Worm (Caenorhabditis elegans) whole organism, L2 larva: ENCODE results near the gene clec-139.
A peak's percentile ranks its signal among the peaks of the same experiment; 100 is the strongest.

Experiments
- C34F6.9 ChIP-seq: fragments of 150-350 bp; optimal IDR thresholded peaks from 2 replicates; lab custom pipeline; 2014; ENCODE audit warnings: missing biosample characterization, missing genetic modification characterization
- F13H6.1 ChIP-seq: sonication (generic microtip); optimal IDR thresholded peaks from 2 replicates; lab custom pipeline; 2016; ENCODE audit warnings: missing genetic modification characterization, missing compliant biosample characterization
- R02D3.7 ChIP-seq: fragments of 150-350 bp; optimal IDR thresholded peaks from 2 replicates; lab custom pipeline; 2014; ENCODE audit warnings: missing biosample characterization, missing genetic modification characterization
- Y55F3AM.14 ChIP-seq: fragments of 200-800 bp; sonication (Bioruptor generic); optimal IDR thresholded peaks from 2 replicates; lab custom pipeline; 2018; ENCODE audit warnings: mild to moderate bottlenecking, missing genetic modification characterization, missing compliant biosample characterization
- ZK546.5 ChIP-seq: sonication (generic microtip); optimal IDR thresholded peaks from 2 replicates; lab custom pipeline; 2017; ENCODE audit warnings: missing biosample characterization, missing genetic modification characterization
- alr-1 ChIP-seq: fragments of 150-350 bp; optimal IDR thresholded peaks from 2 replicates; lab custom pipeline; 2014; ENCODE audit warnings: missing biosample characterization, missing genetic modification characterization
- aly-2 ChIP-seq: fragments of 150-350 bp; optimal IDR thresholded peaks from 2 replicates; lab custom pipeline; 2014; ENCODE audit warnings: missing biosample characterization, missing genetic modification characterization
- ceh-16 ChIP-seq: fragments of 150-350 bp; optimal IDR thresholded peaks from 2 replicates; lab custom pipeline; 2014; ENCODE audit warnings: missing biosample characterization, missing genetic modification characterization
- ceh-82 ChIP-seq: fragments of 150-350 bp; optimal IDR thresholded peaks from 2 replicates; lab custom pipeline; 2014; ENCODE audit warnings: missing biosample characterization, missing genetic modification characterization
- egl-27 ChIP-seq: sonication (generic microtip); optimal IDR thresholded peaks from 3 replicates; lab custom pipeline; 2017; ENCODE audit warnings: missing biosample characterization, missing genetic modification reagents, missing genetic modification characterization
- fos-1 ChIP-seq: fragments of 150-350 bp; optimal IDR thresholded peaks from 2 replicates; lab custom pipeline; 2014; ENCODE audit warnings: missing biosample characterization, missing genetic modification characterization
- gmeb-1 ChIP-seq: fragments of 150-350 bp; optimal IDR thresholded peaks from 2 replicates; lab custom pipeline; 2014; ENCODE audit warnings: missing biosample characterization, missing genetic modification characterization
- lin-13 ChIP-seq: fragments of 150-350 bp; optimal IDR thresholded peaks from 2 replicates; lab custom pipeline; 2014; ENCODE audit warnings: missing biosample characterization, missing genetic modification reagents, missing genetic modification characterization
- lin-39 ChIP-seq: fragments of 150-350 bp; optimal IDR thresholded peaks from 2 replicates; lab custom pipeline; 2014; ENCODE audit warnings: missing biosample characterization, missing genetic modification reagents, missing genetic modification characterization
- mab-5 ChIP-seq: fragments of 150-350 bp; optimal IDR thresholded peaks from 2 replicates; lab custom pipeline; 2014; ENCODE audit warnings: missing biosample characterization, missing genetic modification characterization
- mbf-1 ChIP-seq: sonication (generic microtip); optimal IDR thresholded peaks from 2 replicates; lab custom pipeline; 2017; ENCODE audit warnings: missing biosample characterization, missing genetic modification characterization
- mdl-1 ChIP-seq, 2 experiments: fragments of 150-350 bp in 1 of 2; sonication (generic microtip) in 1 of 2; optimal IDR thresholded peaks; 2 replicates each; lab custom pipeline; 2017; ENCODE audit warnings: missing biosample characterization in 2 of 2, missing genetic modification characterization in 2 of 2
- nhr-10 ChIP-seq: sonication (generic microtip); optimal IDR thresholded peaks from 2 replicates; lab custom pipeline; 2017; ENCODE audit warnings: missing biosample characterization, missing genetic modification characterization
- nhr-11 ChIP-seq: fragments of 150-350 bp; optimal IDR thresholded peaks from 2 replicates; lab custom pipeline; 2014; ENCODE audit warnings: missing biosample characterization, missing genetic modification characterization
- nhr-12 ChIP-seq: fragments of 150-350 bp; optimal IDR thresholded peaks from 2 replicates; lab custom pipeline; 2014; ENCODE audit warnings: missing biosample characterization, missing genetic modification characterization
- nhr-21 ChIP-seq: fragments of 150-350 bp; optimal IDR thresholded peaks from 2 replicates; lab custom pipeline; 2014; ENCODE audit warnings: missing biosample characterization, missing genetic modification characterization
- nhr-23 ChIP-seq: fragments of 150-350 bp; optimal IDR thresholded peaks from 2 replicates; lab custom pipeline; 2014; ENCODE audit warnings: missing biosample characterization, missing genetic modification reagents, missing genetic modification characterization
- nhr-6 ChIP-seq: fragments of 150-350 bp; optimal IDR thresholded peaks from 2 replicates; lab custom pipeline; 2014; ENCODE audit warnings: missing biosample characterization, missing genetic modification characterization
- peb-1 ChIP-seq: fragments of 150-350 bp; optimal IDR thresholded peaks from 2 replicates; lab custom pipeline; 2014; ENCODE audit warnings: missing biosample characterization, missing genetic modification characterization
- skn-1 ChIP-seq: sonication (generic microtip); optimal IDR thresholded peaks from 2 replicates; lab custom pipeline; 2017; ENCODE audit warnings: missing biosample characterization, missing genetic modification characterization
- sma-3 ChIP-seq: sonication (generic microtip); optimal IDR thresholded peaks from 2 replicates; lab custom pipeline; 2016; ENCODE audit warnings: missing genetic modification reagents, missing genetic modification characterization, missing compliant biosample characterization
- unc-39 ChIP-seq: fragments of 150-350 bp; optimal IDR thresholded peaks from 2 replicates; lab custom pipeline; 2014; ENCODE audit warnings: missing biosample characterization, missing genetic modification characterization
- unc-55 ChIP-seq: fragments of 150-350 bp; sonication (generic microtip); optimal IDR thresholded peaks from 3 replicates; lab custom pipeline; 2014; ENCODE audit warnings: missing biosample characterization, missing genetic modification reagents, missing genetic modification characterization
- unc-62 ChIP-seq: fragments of 150-350 bp; optimal IDR thresholded peaks from 2 replicates; lab custom pipeline; 2014; ENCODE audit warnings: missing biosample characterization, missing genetic modification reagents, missing genetic modification characterization
- zag-1 ChIP-seq: fragments of 150-350 bp; optimal IDR thresholded peaks from 2 replicates; lab custom pipeline; 2014; ENCODE audit warnings: missing biosample characterization, missing genetic modification characterization
- ztf-1 ChIP-seq: fragments of 200-800 bp; sonication (Bioruptor generic); conservative IDR thresholded peaks from 2 replicates; pipeline ENCODE4 v1.3.6; 2022; ENCODE audit warnings: missing genetic modification characterization, missing compliant biosample characterization
- ztf-11 ChIP-seq: sonication (generic microtip); optimal IDR thresholded peaks from 2 replicates; lab custom pipeline; 2017; ENCODE audit warnings: missing biosample characterization, missing genetic modification characterization

The clec-139 gene

ce11 chrII:4640748-4641147 lies 19.2 kb upstream of the clec-139 start:
- peak; percentile 37 for TF ChIP-seq C34F6.9 (tag; lab: Kevin White, UChicago)
- TF ChIP-seq unc-55 = peak; percentile 47
- no peak for TF ChIP-seq nhr-21 (tag; lab: Kevin White, UChicago)

- TF ChIP-seq skn-1 (tag; lab: Kevin White, UChicago) (no peak), sma-3 (no peak), mbf-1 (tag; lab: Kevin White, UChicago) (no peak), nhr-12 (tag; lab: Kevin White, UChicago) (no peak), unc-39 (tag; lab: Kevin White, UChicago) (no peak), mab-5 (no peak), C34F6.9 (tag; lab: Kevin White, UChicago) (no peak), fos-1 (tag; lab: Kevin White, UChicago) (no peak), nhr-10 (tag; lab: Kevin White, UChicago) (no peak), F13H6.1 (tag; lab: Kevin White, UChicago) (no peak), lin-39 (tag; lab: Kevin White, UChicago) (no peak), alr-1 (tag; lab: Kevin White, UChicago) (no peak), ZK546.5 (tag; lab: Kevin White, UChicago) (no peak), nhr-6 (tag; lab: Kevin White, UChicago) (no peak), gmeb-1 (tag; lab: Kevin White, UChicago) (no peak), R02D3.7 (no peak), nhr-23 (tag; lab: Kevin White, UChicago) (no peak), mdl-1 (tag; optimal IDR thresholded peaks at IDR 0.05; lab: Kevin White, UChicago) (no peak)
These were observed 17.3 kb upstream of the clec-139 start for ce11 chrII:4638891-4639290.

- TF ChIP-seq gmeb-1 (tag; lab: Kevin White, UChicago) = no peak
- no peak for TF ChIP-seq mab-5
- TF ChIP-seq ceh-82 (tag; lab: Kevin White, UChicago) = no peak
- no peak for TF ChIP-seq skn-1 (tag; lab: Kevin White, UChicago)
- no peak for TF ChIP-seq ceh-16 (tag; lab: Kevin White, UChicago)
- TF ChIP-seq peb-1 (tag; lab: Kevin White, UChicago) = no peak
- no peak for TF ChIP-seq nhr-23 (tag; lab: Kevin White, UChicago)
- TF ChIP-seq, all 48 proteins: peak for 0
These were observed 16.7 kb upstream of the clec-139 start, which contains the start of gene che-10 for ce11 chrII:4638241-4638640. che-10 (minus strand) TSS chrII:4638341.

- TF ChIP-seq nhr-10 (tag; lab: Kevin White, UChicago) (no peak), nhr-6 (tag; lab: Kevin White, UChicago) (no peak)
These were observed 9.9 kb upstream of the clec-139 start for ce11 chrII:4631479-4631878.

- TF ChIP-seq nhr-11 (tag; lab: Kevin White, UChicago) (no peak), egl-27 (tag; lab: Kevin White, UChicago) (no peak), zag-1 (tag; lab: Kevin White, UChicago) (no peak), ztf-11 (tag; lab: Kevin White, UChicago) (no peak), aly-2 (no peak), ceh-82 (tag; lab: Kevin White, UChicago) (no peak)
- TF ChIP-seq, all 48 proteins: peak for 0
These were observed 5.1 kb upstream of the clec-139 start, which contains the start of gene F35D11.1 for ce11 chrII:4626606-4627005. F35D11.1 (plus strand) TSS chrII:4626906.

- no peak for TF ChIP-seq aly-2
- TF ChIP-seq lin-13 = no peak
- no peak for TF ChIP-seq ztf-1
- TF ChIP-seq unc-55 = no peak
- no peak for TF ChIP-seq ceh-82 (tag; lab: Kevin White, UChicago)
- TF ChIP-seq nhr-10 (tag; lab: Kevin White, UChicago) = no peak
- TF ChIP-seq Y55F3AM.14 (GFP tag; lab: Kevin White, UChicago) = no peak
- TF ChIP-seq unc-62 (GFP tag; lab: Kevin White, UChicago) = no peak
- TF ChIP-seq mbf-1 (tag; lab: Kevin White, UChicago) = no peak
These were observed 1.9 kb downstream of the clec-139 start, which contains the start of gene clec-138 for ce11 chrII:4619700-4620099. clec-138 (minus strand) TSS chrII:4619800.
